Worm (Caenorhabditis elegans) whole organism, mixed stage, embryonic: Measurements from ENCODE around the gene F54E4.3.

ENCODE experiments used
- ceh-39 ChIP-seq: fragments of 150-350 bp; optimal IDR thresholded peaks from 2 replicates; lab custom pipeline; 2014; ENCODE audit warnings: missing biosample characterization, missing genetic modification characterization
- ceh-83 ChIP-seq: fragments of 200-800 bp; sonication (Bioruptor generic); optimal IDR thresholded peaks from 2 replicates; lab custom pipeline; 2018; ENCODE audit warnings: mild to moderate bottlenecking, missing genetic modification characterization, missing compliant biosample characterization
- ces-1 ChIP-seq: fragments of 150-350 bp; optimal IDR thresholded peaks from 2 replicates; lab custom pipeline; 2014; ENCODE audit warnings: missing biosample characterization, missing genetic modification reagents, missing genetic modification characterization
- elt-1 ChIP-seq: sonication (generic microtip); optimal IDR thresholded peaks from 2 replicates; lab custom pipeline; 2017; ENCODE audit warnings: missing genetic modification characterization, mild to moderate bottlenecking, missing compliant biosample characterization, antibody characterized with exemption, moderate library complexity, borderline replicate concordance; ENCODE audit not compliant: insufficient read depth
- ham-2 ChIP-seq: fragments of 200-800 bp; sonication (Bioruptor generic); optimal IDR thresholded peaks from 2 replicates; lab custom pipeline; 2018; ENCODE audit warnings: mild to moderate bottlenecking, missing genetic modification characterization, missing compliant biosample characterization
- mep-1 ChIP-seq: fragments of 150-350 bp; optimal IDR thresholded peaks from 2 replicates; lab custom pipeline; 2017; ENCODE audit warnings: missing biosample characterization, missing genetic modification reagents, missing genetic modification characterization, inconsistent platforms
- mls-2 ChIP-seq: sonication (generic microtip); optimal IDR thresholded peaks from 2 replicates; lab custom pipeline; 2016; ENCODE audit warnings: mild to moderate bottlenecking, missing genetic modification characterization, moderate library complexity, missing compliant biosample characterization
- nhr-12 ChIP-seq: fragments of 150-350 bp; optimal IDR thresholded peaks from 2 replicates; lab custom pipeline; 2014; ENCODE audit warnings: missing biosample characterization, missing genetic modification characterization
- nhr-2 ChIP-seq: fragments of 150-350 bp; optimal IDR thresholded peaks from 2 replicates; lab custom pipeline; 2014; ENCODE audit warnings: missing biosample characterization, missing genetic modification characterization
- nhr-237 ChIP-seq: fragments of 150-350 bp; optimal IDR thresholded peaks from 2 replicates; lab custom pipeline; 2014; ENCODE audit warnings: missing biosample characterization, missing genetic modification characterization
- sem-2 ChIP-seq: fragments of 200-800 bp; sonication (Bioruptor generic); optimal IDR thresholded peaks from 2 replicates; lab custom pipeline; 2018; ENCODE audit warnings: mild to moderate bottlenecking, missing genetic modification characterization, missing compliant biosample characterization
- snpc-4 ChIP-seq: fragments of 150-350 bp; optimal IDR thresholded peaks from 2 replicates; lab custom pipeline; 2014; ENCODE audit warnings: missing biosample characterization, missing genetic modification characterization
- sptf-1 ChIP-seq: sonication (generic microtip); optimal IDR thresholded peaks from 2 replicates; lab custom pipeline; 2017; ENCODE audit warnings: mild to moderate bottlenecking, missing genetic modification characterization, moderate library complexity, missing compliant biosample characterization
- unc-120 ChIP-seq: sonication (generic microtip); optimal IDR thresholded peaks from 2 replicates; lab custom pipeline; 2017; ENCODE audit warnings: missing genetic modification characterization, missing compliant biosample characterization; ENCODE audit not compliant: poor library complexity, severe bottlenecking
- unc-62 ChIP-seq: fragments of 150-350 bp; optimal IDR thresholded peaks from 2 replicates; lab custom pipeline; 2014; ENCODE audit warnings: missing biosample characterization, missing genetic modification reagents, missing genetic modification characterization
- zip-8 ChIP-seq: fragments of 150-350 bp; optimal IDR thresholded peaks from 2 replicates; lab custom pipeline; 2014; ENCODE audit warnings: missing biosample characterization, missing genetic modification characterization

The F54E4.3 gene

ce11 chrX:14593206-14593605 lies 43.0 kb downstream of the F54E4.3 start:
- TF ChIP-seq ces-1 (GFP tag; lab: Kevin White, UChicago), result peak; percentile 95
- TF ChIP-seq zip-8, result no peak
- TF ChIP-seq elt-1 (tag; lab: Kevin White, UChicago), result no peak
- TF ChIP-seq mls-2, result no peak
- TF ChIP-seq, all 35 proteins: peak for 1

- no peak for TF ChIP-seq nhr-2 (tag; lab: Kevin White, UChicago)
- TF ChIP-seq nhr-12 (tag; lab: Kevin White, UChicago), result no peak
- TF ChIP-seq mep-1 (tag; lab: Kevin White, UChicago), result peak; percentile 66
- no peak for TF ChIP-seq unc-120 (tag; lab: Kevin White, UChicago)
- TF ChIP-seq sptf-1, result no peak
- TF ChIP-seq sem-2, result no peak
- TF ChIP-seq ham-2 (GFP tag; lab: Kevin White, UChicago), result peak; percentile 17
- TF ChIP-seq ces-1 (GFP tag; lab: Kevin White, UChicago), result peak; percentile 65
- no peak for TF ChIP-seq unc-62 (GFP tag; lab: Kevin White, UChicago)
- no peak for TF ChIP-seq snpc-4 (tag; lab: Kevin White, UChicago)
- peak; percentile 65 for TF ChIP-seq ceh-39 (tag; lab: Kevin White, UChicago)
- TF ChIP-seq nhr-237 (tag; lab: Kevin White, UChicago), result no peak
These were observed 47.0 kb downstream of the F54E4.3 start, which contains the start of the genes C44H4.4 and tap-1 for ce11 chrX:14589051-14589736. TSS of gene C44H4.4 (minus strand) at chrX:14589101. TSS of gene tap-1 (plus strand) at chrX:14589624.

ce11 chrX:14584335-14584734 lies 51.9 kb downstream of the F54E4.3 start:
- no peak for TF ChIP-seq ceh-83 (GFP tag; lab: Kevin White, UChicago)
